Fruit fly (Drosophila melanogaster) whole organism, larva: Measurements from ENCODE around the gene Hel25E.

Source experiments
- noc ChIP-seq: fragments of 200-800 bp; sonication (Bioruptor generic); optimal IDR thresholded peaks from 3 replicates; lab custom pipeline; 2019; ENCODE audit warnings: missing biosample characterization, mild to moderate bottlenecking, missing genetic modification characterization, moderate library complexity

The Hel25E gene

dm6 chr2L:5537063-5537462, 5.1 kb downstream of the Hel25E start:
- TF ChIP-seq noc (tag; lab: Kevin White, UChicago), result no peak

- no peak for TF ChIP-seq noc (tag; lab: Kevin White, UChicago)
Measured at dm6 chr2L:5536658-5537057, 5.5 kb downstream of the Hel25E start, which contains the start of gene tomb. Gene tomb, minus strand, starts transcription at chr2L:5536758.

dm6 chr2L:5532061-5532460, 10.1 kb downstream of the Hel25E start, which contains the start of gene Coq6:
Gene Coq6, minus strand, starts transcription at chr2L:5532223.
- TF ChIP-seq noc (tag; lab: Kevin White, UChicago), result no peak

DNA sequence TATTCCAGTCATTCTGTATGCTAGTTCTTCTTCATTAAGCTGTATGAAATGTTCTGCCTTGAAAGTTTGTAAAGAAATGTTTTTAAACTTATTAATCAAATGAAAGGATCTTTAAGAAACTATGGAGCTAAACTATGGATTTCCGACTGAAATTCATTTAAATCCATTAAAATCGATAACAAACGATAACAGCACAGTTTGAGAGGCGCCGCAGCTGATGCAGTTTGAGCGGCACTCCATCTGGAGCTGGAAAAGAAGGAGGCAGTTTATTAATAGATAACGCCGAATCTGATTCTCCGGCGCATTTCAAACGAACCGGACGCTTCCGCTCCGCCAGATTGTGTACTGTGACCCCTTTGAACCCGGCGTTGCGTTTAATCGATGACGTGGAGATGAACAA, 14.3 kb downstream of the Hel25E start, which contains the start of gene CG31915:
CG31915 (plus strand) TSS at position 263 of the 400 bp plus-strand sequence.
- no peak for TF ChIP-seq noc (tag; lab: Kevin White, UChicago)

DNA sequence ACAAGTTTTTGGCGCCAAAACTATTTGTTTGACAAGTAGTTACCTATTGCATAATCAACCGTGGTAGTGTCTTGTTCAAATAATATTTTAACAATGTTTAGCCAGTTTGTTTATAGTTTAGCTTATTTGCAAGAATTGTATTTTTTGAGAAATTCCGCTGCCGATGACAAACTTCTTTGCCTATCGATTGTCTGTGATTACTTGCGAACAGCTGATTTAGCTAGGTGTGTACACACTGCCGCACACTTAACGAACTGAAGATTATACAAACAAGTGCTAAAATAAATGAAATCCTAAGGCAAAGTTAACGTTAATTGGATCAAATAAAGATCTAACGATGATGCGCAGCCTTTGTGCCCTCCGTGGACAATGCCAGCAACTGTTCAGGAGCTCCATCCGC, 15.4 kb downstream of the Hel25E start, which contains the start of gene Cox11:
Cox11 (plus strand) TSS at position 220 of the 400 bp plus-strand sequence.
- no peak for TF ChIP-seq noc (tag; lab: Kevin White, UChicago)

DNA sequence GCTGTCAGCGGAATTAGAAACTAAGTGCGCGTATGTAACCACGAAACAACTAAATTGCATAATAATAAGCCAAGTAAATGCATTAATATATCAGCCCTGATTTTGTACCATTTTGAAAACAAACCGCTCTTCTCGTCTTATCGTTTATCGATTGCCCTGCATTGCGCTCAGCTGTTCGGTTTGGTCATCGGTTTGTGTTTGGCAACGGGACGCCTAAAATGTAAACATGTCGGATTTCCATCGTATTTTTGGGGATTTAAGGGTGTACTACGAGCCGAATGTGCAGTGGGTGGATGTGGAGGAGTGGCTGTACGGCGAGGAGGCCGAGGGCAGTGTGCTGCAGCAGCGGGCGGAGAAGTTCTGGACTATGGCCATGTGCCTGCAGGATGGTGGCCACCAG, 16.4 kb downstream of the Hel25E start, which contains the start of gene Cap-D3:
Cap-D3 (plus strand) TSS at position 183 of the 400 bp plus-strand sequence.
- TF ChIP-seq noc (tag; lab: Kevin White, UChicago), result no peak

DNA sequence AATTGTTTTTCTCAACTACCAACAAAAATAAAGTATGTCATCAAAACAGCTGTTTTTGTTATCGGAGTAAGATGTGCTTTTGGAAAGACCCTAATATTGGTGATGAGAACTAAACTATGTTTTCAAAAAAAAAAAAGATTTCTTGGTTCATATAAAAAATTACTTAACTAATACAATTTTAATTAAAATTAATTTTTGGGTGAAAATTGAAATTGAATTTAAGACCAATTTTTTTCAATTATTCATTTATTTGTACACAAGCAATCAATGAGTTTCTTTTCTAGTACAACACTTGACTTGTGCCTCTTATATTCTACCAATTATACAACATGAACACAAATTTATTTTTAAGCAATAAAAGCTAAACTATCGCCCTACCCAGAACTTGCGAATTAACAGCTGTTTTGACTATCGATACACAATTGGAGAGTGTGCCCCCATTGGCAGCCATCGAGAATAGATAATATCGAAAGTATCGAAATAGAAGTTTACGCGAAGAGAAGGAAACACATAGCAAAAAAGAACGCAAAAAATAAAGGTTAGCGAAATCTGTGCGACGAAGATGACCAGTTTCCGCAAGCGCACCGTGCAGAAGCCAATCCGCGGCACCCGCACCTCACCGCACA, 18.2 kb downstream of the Hel25E start, which contains the start of the genes Vps52 and Elp4:
Vps52 (minus strand) TSS at position 51 of the 626 bp plus-strand sequence.
Elp4 (plus strand) TSS at position 292 of the 626 bp plus-strand sequence.
- TF ChIP-seq noc (tag; lab: Kevin White, UChicago), result peak; percentile 75

DNA sequence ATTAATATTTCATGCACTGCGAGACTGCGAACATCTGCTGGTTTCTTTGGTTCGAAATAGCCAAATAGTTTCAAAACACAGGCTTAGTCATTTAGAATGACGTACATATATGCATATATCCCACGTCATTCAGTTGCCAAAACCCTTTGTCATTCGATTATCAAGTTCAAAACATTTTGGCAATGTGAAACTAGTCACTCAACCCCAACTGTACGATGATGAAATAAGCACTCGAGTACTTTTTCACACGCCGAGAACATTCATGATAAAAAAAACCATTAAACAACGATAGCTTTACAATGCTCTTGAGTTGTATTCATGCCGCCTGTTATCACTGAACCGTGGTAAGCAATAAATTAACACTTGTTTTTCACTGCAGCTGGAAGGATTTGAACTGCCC, 21.4 kb downstream of the Hel25E start:
- TF ChIP-seq noc (tag; lab: Kevin White, UChicago), result no peak

dm6 chr2L:5519846-5520384, 22.2 kb downstream of the Hel25E start, which contains the start of the genes CG7382 and cl:
Gene CG7382, minus strand, starts transcription at chr2L:5519896.
Gene cl, plus strand, starts transcription at chr2L:5520135.
- no peak for TF ChIP-seq noc (tag; lab: Kevin White, UChicago)

- TF ChIP-seq noc (tag; lab: Kevin White, UChicago), result no peak
Measured at dm6 chr2L:5517393-5517792, 24.7 kb downstream of the Hel25E start, which contains the start of gene CG14020. Gene CG14020, plus strand, starts transcription at chr2L:5517737.

DNA sequence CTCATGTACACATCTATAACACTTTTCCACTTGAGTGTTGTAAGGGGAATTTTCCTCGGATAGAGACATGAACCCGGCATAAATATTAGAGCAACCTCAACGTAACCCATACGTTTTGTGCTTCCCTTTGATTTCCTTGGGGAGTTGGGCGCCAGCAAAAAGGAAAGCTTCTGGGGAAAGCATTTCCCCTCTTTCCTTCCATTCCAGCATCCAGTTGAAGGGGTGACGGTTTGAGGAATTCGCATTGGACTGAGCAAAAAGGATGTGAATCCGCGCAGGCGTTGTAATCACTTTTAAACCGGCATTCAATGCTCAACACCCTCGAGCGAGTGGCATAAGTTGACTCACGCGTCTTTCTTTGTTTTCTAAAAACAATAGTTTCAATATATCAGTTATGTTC, 27.2 kb downstream of the Hel25E start:
- TF ChIP-seq noc (tag; lab: Kevin White, UChicago), result no peak

DNA sequence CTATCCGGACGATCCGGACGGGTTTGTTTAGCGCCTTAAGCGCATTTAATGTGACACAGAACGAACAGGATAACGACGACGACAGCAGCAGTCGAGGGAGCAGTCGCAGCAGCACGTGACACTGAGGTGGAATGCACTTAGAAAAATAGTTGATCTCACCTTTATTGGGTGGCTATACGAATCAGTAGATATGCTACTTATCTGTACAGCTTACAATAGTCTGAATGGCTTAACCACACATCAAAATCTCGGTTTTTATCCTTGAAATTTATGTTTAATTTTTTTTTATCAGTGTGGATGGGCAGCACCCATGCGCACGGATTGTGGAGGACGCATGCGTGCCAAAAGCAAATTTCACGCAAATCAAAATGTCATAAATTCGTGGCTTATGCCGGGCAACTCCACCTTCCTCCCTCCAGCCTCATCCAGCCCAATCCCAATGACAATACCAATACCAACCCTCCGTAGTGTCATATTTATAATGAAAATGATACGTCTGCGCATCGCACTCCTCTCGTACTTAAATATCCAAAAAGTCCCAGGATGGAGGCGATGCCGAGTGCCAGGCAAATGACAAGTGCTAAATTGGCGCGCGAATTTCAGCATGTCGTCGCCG, 34.2 kb downstream of the Hel25E start:
- no peak for TF ChIP-seq noc (tag; lab: Kevin White, UChicago)

DNA sequence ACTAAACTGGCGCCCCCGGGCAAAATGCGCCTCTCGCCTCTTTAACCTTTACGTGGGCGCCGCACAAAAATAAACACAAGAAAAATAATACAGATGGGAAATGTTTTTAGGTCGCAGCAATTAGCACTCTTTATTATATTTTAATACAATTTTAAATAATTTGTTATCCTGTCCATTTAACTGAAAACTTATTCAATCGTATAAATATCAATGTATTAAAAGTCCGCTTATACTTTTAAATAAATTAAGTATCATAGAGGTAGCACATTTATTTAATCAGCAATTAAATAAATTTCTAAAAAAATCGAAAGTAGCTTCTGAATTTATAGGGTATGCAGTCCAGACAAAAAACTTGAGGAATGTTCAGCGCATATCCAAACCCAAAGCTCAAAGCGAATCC, 35.0 kb downstream of the Hel25E start:
- no peak for TF ChIP-seq noc (tag; lab: Kevin White, UChicago)

DNA sequence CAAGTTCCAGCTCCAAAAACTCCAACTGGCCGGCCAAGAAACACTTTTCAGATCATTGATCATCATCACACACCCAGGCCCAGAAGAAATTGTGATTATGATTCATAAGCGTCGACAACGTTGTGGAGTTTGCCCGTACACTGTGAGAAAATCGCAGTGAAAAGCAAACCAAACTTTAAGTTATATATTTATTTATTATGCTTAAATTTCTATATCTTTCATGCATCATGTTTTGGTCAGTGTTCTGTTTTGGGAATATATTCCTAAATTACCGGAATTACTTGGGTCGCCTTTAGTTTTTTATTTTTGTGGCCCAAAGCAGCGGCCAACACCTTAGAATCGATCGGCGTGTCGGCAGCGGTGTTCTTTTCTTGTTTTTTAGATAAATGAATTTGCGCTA, 37.0 kb downstream of the Hel25E start:
- no peak for TF ChIP-seq noc (tag; lab: Kevin White, UChicago)

DNA sequence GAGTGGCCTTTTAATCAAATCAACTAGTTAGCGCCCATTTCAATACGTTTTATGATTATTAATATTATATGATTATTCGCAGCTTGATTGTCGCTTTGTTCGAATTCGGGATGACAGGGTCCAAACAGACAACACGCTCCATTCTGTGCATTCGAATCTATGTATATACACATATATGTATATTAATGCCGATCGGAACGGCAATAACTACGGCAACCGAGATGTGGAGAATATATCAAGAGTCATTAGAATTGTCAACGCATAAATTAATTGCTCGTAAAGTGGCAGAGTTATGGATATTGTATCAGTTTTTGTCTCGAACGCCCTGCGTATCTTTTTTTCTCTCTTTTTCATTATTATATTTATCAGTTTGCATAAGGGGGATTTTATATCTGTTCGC, 39.2 kb downstream of the Hel25E start:
- no peak for TF ChIP-seq noc (tag; lab: Kevin White, UChicago)

DNA sequence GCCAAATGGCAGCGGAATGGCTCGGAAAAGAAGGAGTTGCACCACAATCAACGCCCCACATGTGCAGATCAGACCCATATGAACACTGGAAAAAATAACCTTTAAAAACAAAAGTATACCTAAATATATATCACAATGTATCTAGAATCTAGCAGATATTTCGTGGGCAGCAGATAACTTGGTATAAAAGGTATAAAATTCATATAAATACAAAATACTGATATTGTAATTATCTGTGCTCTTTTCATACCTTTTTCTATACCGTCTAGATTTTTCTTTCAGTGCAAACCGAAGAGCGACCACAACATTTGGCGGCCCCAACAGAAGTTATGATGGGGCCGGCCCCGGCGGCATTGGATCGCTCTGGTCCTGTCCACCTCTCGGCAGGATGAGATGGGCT, 40.8 kb downstream of the Hel25E start:
- TF ChIP-seq noc (tag; lab: Kevin White, UChicago), result no peak
